Fruit fly (Drosophila melanogaster) whole organism: ENCODE data around the gene Cpr67Fb.

ENCODE experiments used
- CG8478 ChIP-seq: fragments of >200 bp; optimal IDR thresholded peaks from 2 replicates; lab custom pipeline; 2018; ENCODE audit warnings: inconsistent platforms
- Dll ChIP-seq: fragments of >200 bp; optimal IDR thresholded peaks from 2 replicates; lab custom pipeline; 2017
- EcR ChIP-seq, 2 experiments: fragments of >200 bp; optimal IDR thresholded peaks; 2 replicates each; lab custom pipeline; 2017; ENCODE audit warnings: missing biosample characterization in 2 of 2, missing genetic modification characterization in 2 of 2, missing genetic modification reagents in 2 of 2
- pan ChIP-seq: fragments of >200 bp; optimal IDR thresholded peaks from 2 replicates; lab custom pipeline; 2017
- psq ChIP-seq: fragments of >200 bp; optimal IDR thresholded peaks from 2 replicates; lab custom pipeline; 2017
- usp ChIP-seq: fragments of >200 bp; optimal IDR thresholded peaks from 2 replicates; lab custom pipeline; 2017; ENCODE audit warnings: missing biosample characterization, missing genetic modification characterization, mixed read lengths

- TF ChIP-seq CG8478 (lab: Kevin White, UChicago) (no peak), EcR (GFP tag; optimal IDR thresholded peaks at IDR 0.05; lab: Kevin White, UChicago) (no peak), usp (no peak), psq (lab: Kevin White, UChicago) (no peak), pan (lab: Kevin White, UChicago) (no peak), Dll (no peak)
Observed at dm6 chr3L:10858569-10858968, 35.4 kb upstream of the Cpr67Fb start.
